Worm (Caenorhabditis elegans) whole organism, young adult: ENCODE measurements around the gene B0212.3.

Experiments
- B0261.1 ChIP-seq: sonication (generic microtip); optimal IDR thresholded peaks from 2 replicates; lab custom pipeline; 2016; ENCODE audit warnings: mild to moderate bottlenecking, missing genetic modification characterization, moderate library complexity, missing compliant biosample characterization
- B0336.3 ChIP-seq: fragments of 200-800 bp; sonication (Bioruptor generic); IDR thresholded peaks from 2 replicates; pipeline ENCODE4 v1.3.6; 2022; ENCODE audit warnings: missing genetic modification characterization, missing compliant biosample characterization
- F22D6.2 ChIP-seq: sonication (generic microtip); optimal IDR thresholded peaks from 2 replicates; lab custom pipeline; 2016; ENCODE audit warnings: mild to moderate bottlenecking, missing genetic modification characterization, missing compliant biosample characterization
- F33H1.4 ChIP-seq: fragments of 200-800 bp; sonication (Bioruptor generic); IDR thresholded peaks from 2 replicates; pipeline ENCODE4 v1.3.6; 2022; ENCODE audit warnings: missing genetic modification reagents, missing genetic modification characterization, missing compliant biosample characterization
- F39B2.1 ChIP-seq: fragments of 200-800 bp; sonication (Bioruptor generic); IDR thresholded peaks from 2 replicates; pipeline ENCODE4 v1.3.6; 2022; ENCODE audit warnings: missing genetic modification reagents, missing genetic modification characterization, missing compliant biosample characterization
- F55B11.4 ChIP-seq: sonication (generic microtip); optimal IDR thresholded peaks from 2 replicates; lab custom pipeline; 2016; ENCODE audit warnings: missing compliant biosample characterization, missing genetic modification characterization, borderline replicate concordance; ENCODE audit not compliant: insufficient read depth
- Y56A3A.18 ChIP-seq: fragments of 200-800 bp; sonication (Bioruptor generic); IDR thresholded peaks from 2 replicates; pipeline ENCODE4 v1.3.6; 2022; ENCODE audit warnings: missing genetic modification reagents, missing genetic modification characterization, missing compliant biosample characterization
- ZK185.1 ChIP-seq: sonication (generic microtip); optimal IDR thresholded peaks from 2 replicates; lab custom pipeline; 2016; ENCODE audit warnings: mild to moderate bottlenecking, missing genetic modification characterization, missing compliant biosample characterization; ENCODE audit not compliant: poor library complexity, severe bottlenecking
- akir-1 ChIP-seq: fragments of 200-800 bp; sonication (Bioruptor generic); optimal IDR thresholded peaks from 2 replicates; lab custom pipeline; 2018; ENCODE audit warnings: mild to moderate bottlenecking, missing genetic modification characterization, moderate library complexity, missing compliant biosample characterization
- aptf-2 ChIP-seq: fragments of 200-800 bp; sonication (Bioruptor generic); conservative IDR thresholded peaks from 2 replicates; pipeline ENCODE4 v1.3.6; 2022; ENCODE audit warnings: missing genetic modification reagents, missing genetic modification characterization, missing compliant biosample characterization
- attf-5 ChIP-seq: fragments of 200-800 bp; sonication (Bioruptor generic); optimal IDR thresholded peaks from 2 replicates; lab custom pipeline; 2018; ENCODE audit warnings: mild to moderate bottlenecking, missing genetic modification characterization, missing compliant biosample characterization
- attf-6 ChIP-seq: fragments of 200-800 bp; sonication (Bioruptor generic); IDR thresholded peaks from 2 replicates; pipeline ENCODE4 v1.3.6; 2022; ENCODE audit warnings: missing genetic modification reagents, missing genetic modification characterization, missing compliant biosample characterization
- bed-1 ChIP-seq: fragments of 200-800 bp; sonication (Bioruptor generic); IDR thresholded peaks from 2 replicates; pipeline ENCODE4 v1.3.6; 2022; ENCODE audit warnings: missing genetic modification reagents, missing genetic modification characterization, missing compliant biosample characterization
- bed-2 ChIP-seq: fragments of 200-800 bp; sonication (Bioruptor generic); IDR thresholded peaks from 2 replicates; pipeline ENCODE4 v1.3.6; 2022; ENCODE audit warnings: missing genetic modification reagents, missing genetic modification characterization, missing compliant biosample characterization
- ccch-3 ChIP-seq: fragments of 200-800 bp; sonication (Bioruptor generic); optimal IDR thresholded peaks from 2 replicates; lab custom pipeline; 2018; ENCODE audit warnings: mild to moderate bottlenecking, missing genetic modification characterization, missing compliant biosample characterization
- ceh-91 ChIP-seq: fragments of 200-800 bp; sonication (Bioruptor generic); IDR thresholded peaks from 2 replicates; pipeline ENCODE4 v1.3.6; 2022; ENCODE audit warnings: missing genetic modification reagents, missing genetic modification characterization, missing compliant biosample characterization
- efl-1 ChIP-seq: fragments of 150-350 bp; optimal IDR thresholded peaks from 2 replicates; lab custom pipeline; 2014; ENCODE audit warnings: missing biosample characterization, missing genetic modification reagents, missing genetic modification characterization
- egl-18 ChIP-seq: fragments of 200-800 bp; sonication (Bioruptor generic); IDR thresholded peaks from 2 replicates; pipeline ENCODE4 v1.3.6; 2022; ENCODE audit warnings: missing genetic modification reagents, missing genetic modification characterization, missing compliant biosample characterization
- egl-44 ChIP-seq: fragments of 200-800 bp; sonication (Bioruptor generic); IDR thresholded peaks from 2 replicates; pipeline ENCODE4 v1.3.6; 2022; ENCODE audit warnings: missing genetic modification reagents, missing genetic modification characterization, missing compliant biosample characterization
- egrh-3 ChIP-seq: fragments of 200-800 bp; sonication (Bioruptor generic); IDR thresholded peaks from 2 replicates; pipeline ENCODE4 v1.3.6; 2022; ENCODE audit warnings: missing genetic modification reagents, missing genetic modification characterization, missing compliant biosample characterization
- hlh-12 ChIP-seq: sonication (generic microtip); optimal IDR thresholded peaks from 2 replicates; lab custom pipeline; 2016; ENCODE audit warnings: missing genetic modification characterization, missing compliant biosample characterization
- hrde-1 ChIP-seq: sonication (generic microtip); optimal IDR thresholded peaks from 2 replicates; lab custom pipeline; 2016; ENCODE audit warnings: missing genetic modification characterization, mild to moderate bottlenecking, missing compliant biosample characterization, moderate library complexity, missing genotype, missing genetic modification reagents, borderline replicate concordance
- lag-1 ChIP-seq: fragments of 200-800 bp; sonication (Bioruptor generic); IDR thresholded peaks from 2 replicates; pipeline ENCODE4 v1.3.6; 2022; ENCODE audit warnings: missing genetic modification reagents, missing genetic modification characterization, missing compliant biosample characterization
- lin-35 ChIP-seq, 3 experiments: fragments of 150-350 bp in 2 of 3; sonication (generic microtip) in 1 of 3; optimal IDR thresholded peaks; 2 replicates each; lab custom pipeline; 2014 to 2018; ENCODE audit warnings: missing biosample characterization in 3 of 3, missing genetic modification characterization in 3 of 3, missing genetic modification reagents in 3 of 3
- lin-40 ChIP-seq: sonication (generic microtip); optimal IDR thresholded peaks from 2 replicates; lab custom pipeline; 2016; ENCODE audit warnings: missing genetic modification characterization, mild to moderate bottlenecking, missing compliant biosample characterization, missing genotype, missing genetic modification reagents
- lir-1 ChIP-seq: fragments of 200-800 bp; sonication (Bioruptor generic); conservative IDR thresholded peaks from 2 replicates; pipeline ENCODE4 v1.3.6; 2022; ENCODE audit warnings: missing genetic modification reagents, missing genetic modification characterization, missing compliant biosample characterization
- lsy-27 ChIP-seq: sonication (generic microtip); optimal IDR thresholded peaks from 2 replicates; lab custom pipeline; 2017; ENCODE audit warnings: missing genetic modification characterization, mild to moderate bottlenecking, missing compliant biosample characterization, antibody characterized with exemption, missing genotype, borderline replicate concordance; ENCODE audit not compliant: insufficient read depth
- madf-3 ChIP-seq: fragments of 200-800 bp; sonication (Bioruptor generic); IDR thresholded peaks from 2 replicates; pipeline ENCODE4 v1.3.6; 2022; ENCODE audit warnings: missing genetic modification reagents, missing genetic modification characterization, missing compliant biosample characterization
- madf-6 ChIP-seq: fragments of 200-800 bp; sonication (Bioruptor generic); IDR thresholded peaks from 2 replicates; pipeline ENCODE4 v1.3.6; 2022; ENCODE audit warnings: missing genetic modification reagents, missing genetic modification characterization, missing compliant biosample characterization
- mcd-1 ChIP-seq: fragments of 200-800 bp; sonication (Bioruptor generic); IDR thresholded peaks from 2 replicates; pipeline ENCODE4 v1.3.6; 2022; ENCODE audit warnings: missing genetic modification reagents, missing genetic modification characterization, missing compliant biosample characterization
- mel-28 ChIP-seq: sonication (generic microtip); optimal IDR thresholded peaks from 2 replicates; lab custom pipeline; 2016; ENCODE audit warnings: borderline replicate concordance, mild to moderate bottlenecking, missing genetic modification characterization, missing compliant biosample characterization
- mes-4 ChIP-seq: sonication (generic microtip); optimal IDR thresholded peaks from 2 replicates; lab custom pipeline; 2016; ENCODE audit warnings: missing genotype, missing genetic modification characterization, missing compliant biosample characterization
- mxl-1 ChIP-seq: sonication (generic microtip); optimal IDR thresholded peaks from 2 replicates; lab custom pipeline; 2016; ENCODE audit warnings: missing genetic modification characterization, missing compliant biosample characterization
- nfya-1 ChIP-seq: sonication (generic microtip); optimal IDR thresholded peaks from 2 replicates; lab custom pipeline; 2017; ENCODE audit warnings: antibody characterized with exemption, missing compliant biosample characterization, missing genetic modification characterization, borderline replicate concordance; ENCODE audit not compliant: insufficient read depth
- nhr-179 ChIP-seq: sonication (generic microtip); optimal IDR thresholded peaks from 2 replicates; lab custom pipeline; 2016; ENCODE audit warnings: mild to moderate bottlenecking, missing genetic modification characterization, missing compliant biosample characterization
- nhr-27 ChIP-seq: fragments of 200-800 bp; sonication (Bioruptor generic); optimal IDR thresholded peaks from 2 replicates; lab custom pipeline; 2018; ENCODE audit warnings: mild to moderate bottlenecking, missing genetic modification characterization, moderate library complexity, missing compliant biosample characterization
- snpc-1.1 ChIP-seq: sonication (generic microtip); optimal IDR thresholded peaks from 2 replicates; lab custom pipeline; 2017; ENCODE audit warnings: missing genetic modification characterization, mild to moderate bottlenecking, missing compliant biosample characterization, antibody characterized with exemption, moderate library complexity, missing genotype, missing genetic modification reagents; ENCODE audit not compliant: insufficient read depth
- snpc-4 ChIP-seq, 5 experiments: fragments of 150-350 bp in 1 of 5; sonication (generic microtip) in 4 of 5; optimal IDR thresholded peaks; 2 replicates each; lab custom pipeline; 2014 to 2018; ENCODE audit warnings: missing genetic modification characterization in 5 of 5, missing biosample characterization in 3 of 5, antibody characterized with exemption in 2 of 5, mild to moderate bottlenecking in 2 of 5, missing compliant biosample characterization in 2 of 5, missing genotype in 2 of 5, moderate library complexity in 2 of 5, missing genetic modification reagents in 1 of 5
- unc-130 ChIP-seq: sonication (generic microtip); optimal IDR thresholded peaks from 2 replicates; lab custom pipeline; 2016; ENCODE audit warnings: missing genetic modification reagents, missing genetic modification characterization, missing compliant biosample characterization
- ztf-18 ChIP-seq: sonication (generic microtip); optimal IDR thresholded peaks from 2 replicates; lab custom pipeline; 2016; ENCODE audit warnings: missing genotype, mild to moderate bottlenecking, missing genetic modification characterization, missing compliant biosample characterization
- ztf-22 ChIP-seq: fragments of 200-800 bp; sonication (Bioruptor generic); optimal IDR thresholded peaks from 2 replicates; lab custom pipeline; 2018; ENCODE audit warnings: mild to moderate bottlenecking, missing genetic modification characterization, moderate library complexity, missing compliant biosample characterization
- ztf-28 ChIP-seq: fragments of 200-800 bp; sonication (Bioruptor generic); IDR thresholded peaks from 2 replicates; pipeline ENCODE4 v1.3.6; 2022; ENCODE audit warnings: missing genetic modification reagents, missing genetic modification characterization, missing compliant biosample characterization

B0212.3 gene

ce11 chrIV:3515412-3516046 lies 24.4 kb upstream of the B0212.3 start (continued):
- TF ChIP-seq mxl-1 (tag; lab: Kevin White, UChicago) (no peak), madf-6 (GFP tag; lab: Robert Waterston, UW) (peak; percentile 27; the same call in 1 of the 2 replicates), mel-28 (tag; lab: Kevin White, UChicago) (no peak), B0336.3 (0 out of 2 replicates have a peak, but pooled peaks have one; percentile 34), mes-4 (tag; lab: Kevin White, UChicago) (no peak), ceh-91 (GFP tag; lab: Robert Waterston, UW) (no peak), F22D6.2 (tag; lab: Kevin White, UChicago) (no peak), hlh-12 (tag; lab: Kevin White, UChicago) (no peak), lag-1 (GFP tag; lab: Robert Waterston, UW) (no peak), ZK185.1 (tag; lab: Kevin White, UChicago) (no peak), mcd-1 (peak; percentile 46), snpc-4 (GFP tag; optimal IDR thresholded peaks at IDR 0.05; lab: Kevin White, UChicago) (no peak), snpc-4 (tag; optimal IDR thresholded peaks at IDR 0.05; lab: Kevin White, UChicago) (peak in 1 of 4 experiments; percentile 15), F39B2.1 (GFP tag; lab: Robert Waterston, UW) (no peak)
- TF ChIP-seq, all 124 proteins: peak for 13

ce11 chrIV:3516586-3516985 lies 23.4 kb upstream of the B0212.3 start, which contains the start of gene unc-33:
Gene unc-33, plus strand, starts transcription at chrIV:3516886.
- TF ChIP-seq akir-1 (GFP tag; lab: Kevin White, UChicago) (no peak), F33H1.4 (GFP tag; lab: Robert Waterston, UW) (no peak), madf-6 (GFP tag; lab: Robert Waterston, UW) (no peak), egl-18 (GFP tag; lab: Robert Waterston, UW) (no peak), bed-1 (GFP tag; lab: Robert Waterston, UW) (no peak), lin-35 (GFP tag; optimal IDR thresholded peaks at IDR 0.05; lab: Kevin White, UChicago) (no peak)

- no peak for TF ChIP-seq ztf-28
- no peak for TF ChIP-seq lsy-27 (tag; lab: Kevin White, UChicago)
- no peak for TF ChIP-seq lir-1 (GFP tag; lab: Robert Waterston, UW)
- TF ChIP-seq snpc-1.1 (tag; lab: Kevin White, UChicago) = peak; percentile 43
- no peak for TF ChIP-seq hlh-12 (tag; lab: Kevin White, UChicago)
- TF ChIP-seq nhr-27 (tag; lab: Kevin White, UChicago) = no peak
- TF ChIP-seq Y56A3A.18 (GFP tag; lab: Robert Waterston, UW) = no peak
- TF ChIP-seq efl-1 (GFP tag; lab: Kevin White, UChicago) = no peak
- no peak for TF ChIP-seq F55B11.4 (tag; lab: Kevin White, UChicago)
- no peak for TF ChIP-seq lin-35 (GFP tag; optimal IDR thresholded peaks at IDR 0.05; lab: Kevin White, UChicago)
- no peak for TF ChIP-seq lin-40 (tag; lab: Kevin White, UChicago)
- TF ChIP-seq ztf-18 (tag; lab: Kevin White, UChicago) = no peak
- no peak for TF ChIP-seq hrde-1 (tag; lab: Kevin White, UChicago)
- no peak for TF ChIP-seq attf-6
- TF ChIP-seq egl-44 (GFP tag; lab: Robert Waterston, UW) = no peak
- TF ChIP-seq attf-5 (GFP tag; lab: Kevin White, UChicago) = no peak
- TF ChIP-seq madf-3 = no peak
- TF ChIP-seq F33H1.4 (GFP tag; lab: Robert Waterston, UW) = peak; percentile 88
- TF ChIP-seq egrh-3 (GFP tag; lab: Robert Waterston, UW) = no peak
- no peak for TF ChIP-seq nfya-1 (tag; lab: Kevin White, UChicago)
- 0 out of 2 replicates have a peak, but pooled peaks have one; percentile 24 for TF ChIP-seq ceh-91 (GFP tag; lab: Robert Waterston, UW)
- no peak for TF ChIP-seq nhr-179
- no peak for TF ChIP-seq unc-130 (GFP tag; lab: Kevin White, UChicago)
- peak; percentile 83 for TF ChIP-seq madf-6 (GFP tag; lab: Robert Waterston, UW)
- no peak for TF ChIP-seq bed-2 (GFP tag; lab: Robert Waterston, UW)
- no peak for TF ChIP-seq aptf-2
- TF ChIP-seq F22D6.2 (tag; lab: Kevin White, UChicago) = no peak
- TF ChIP-seq ccch-3 (GFP tag; lab: Kevin White, UChicago) = no peak
- no peak for TF ChIP-seq ztf-22
- no peak for TF ChIP-seq B0261.1 (tag; lab: Kevin White, UChicago)
Observed at ce11 chrIV:3517582-3517981, 22.4 kb upstream of the B0212.3 start.
